Worm (Caenorhabditis elegans) whole organism, L2 larva: ENCODE data around the gene bpl-1.

Source experiments
- C34F6.9 ChIP-seq: fragments of 150-350 bp; optimal IDR thresholded peaks from 2 replicates; lab custom pipeline; 2014; ENCODE audit warnings: missing biosample characterization, missing genetic modification characterization
- F13H6.1 ChIP-seq: sonication (generic microtip); optimal IDR thresholded peaks from 2 replicates; lab custom pipeline; 2016; ENCODE audit warnings: missing genetic modification characterization, missing compliant biosample characterization
- R02D3.7 ChIP-seq: fragments of 150-350 bp; optimal IDR thresholded peaks from 2 replicates; lab custom pipeline; 2014; ENCODE audit warnings: missing biosample characterization, missing genetic modification characterization
- Y55F3AM.14 ChIP-seq: fragments of 200-800 bp; sonication (Bioruptor generic); optimal IDR thresholded peaks from 2 replicates; lab custom pipeline; 2018; ENCODE audit warnings: mild to moderate bottlenecking, missing genetic modification characterization, missing compliant biosample characterization
- ZK546.5 ChIP-seq: sonication (generic microtip); optimal IDR thresholded peaks from 2 replicates; lab custom pipeline; 2017; ENCODE audit warnings: missing biosample characterization, missing genetic modification characterization
- alr-1 ChIP-seq: fragments of 150-350 bp; optimal IDR thresholded peaks from 2 replicates; lab custom pipeline; 2014; ENCODE audit warnings: missing biosample characterization, missing genetic modification characterization
- aly-2 ChIP-seq: fragments of 150-350 bp; optimal IDR thresholded peaks from 2 replicates; lab custom pipeline; 2014; ENCODE audit warnings: missing biosample characterization, missing genetic modification characterization
- ama-1 ChIP-seq: fragments of 150-350 bp; optimal IDR thresholded peaks from 2 replicates; lab custom pipeline; 2018; ENCODE audit warnings: inconsistent platforms
- blmp-1 ChIP-seq: sonication (generic microtip); optimal IDR thresholded peaks from 2 replicates; lab custom pipeline; 2017; ENCODE audit warnings: missing genetic modification characterization, mild to moderate bottlenecking, missing compliant biosample characterization, antibody characterized with exemption, moderate library complexity; ENCODE audit not compliant: insufficient read depth
- ceh-16 ChIP-seq: fragments of 150-350 bp; optimal IDR thresholded peaks from 2 replicates; lab custom pipeline; 2014; ENCODE audit warnings: missing biosample characterization, missing genetic modification characterization
- ceh-82 ChIP-seq: fragments of 150-350 bp; optimal IDR thresholded peaks from 2 replicates; lab custom pipeline; 2014; ENCODE audit warnings: missing biosample characterization, missing genetic modification characterization
- crh-2 ChIP-seq: sonication (generic microtip); optimal IDR thresholded peaks from 2 replicates; lab custom pipeline; 2017; ENCODE audit warnings: missing biosample characterization, missing genetic modification characterization
- dmd-4 ChIP-seq: sonication (generic microtip); optimal IDR thresholded peaks from 2 replicates; lab custom pipeline; 2017; ENCODE audit warnings: missing biosample characterization, missing genetic modification characterization
- egl-27 ChIP-seq: sonication (generic microtip); optimal IDR thresholded peaks from 3 replicates; lab custom pipeline; 2017; ENCODE audit warnings: missing biosample characterization, missing genetic modification reagents, missing genetic modification characterization
- elt-1 ChIP-seq: fragments of 150-350 bp; optimal IDR thresholded peaks from 2 replicates; lab custom pipeline; 2014; ENCODE audit warnings: missing biosample characterization, missing genetic modification characterization
- elt-3 ChIP-seq: sonication (generic microtip); optimal IDR thresholded peaks from 2 replicates; lab custom pipeline; 2017; ENCODE audit warnings: missing biosample characterization, missing genetic modification characterization
- fos-1 ChIP-seq: fragments of 150-350 bp; optimal IDR thresholded peaks from 2 replicates; lab custom pipeline; 2014; ENCODE audit warnings: missing biosample characterization, missing genetic modification characterization
- gmeb-1 ChIP-seq: fragments of 150-350 bp; optimal IDR thresholded peaks from 2 replicates; lab custom pipeline; 2014; ENCODE audit warnings: missing biosample characterization, missing genetic modification characterization
- lin-11 ChIP-seq: fragments of 150-350 bp; sonication (generic microtip); optimal IDR thresholded peaks from 2 replicates; lab custom pipeline; 2014; ENCODE audit warnings: missing biosample characterization, missing genetic modification characterization, inconsistent platforms, mixed read lengths
- lin-13 ChIP-seq: fragments of 150-350 bp; optimal IDR thresholded peaks from 2 replicates; lab custom pipeline; 2014; ENCODE audit warnings: missing biosample characterization, missing genetic modification reagents, missing genetic modification characterization
- lin-39 ChIP-seq: fragments of 150-350 bp; optimal IDR thresholded peaks from 2 replicates; lab custom pipeline; 2014; ENCODE audit warnings: missing biosample characterization, missing genetic modification reagents, missing genetic modification characterization
- lsy-2 ChIP-seq, 2 experiments: fragments of 150-350 bp in 1 of 2; sonication (generic microtip) in 1 of 2; optimal IDR thresholded peaks; 2 replicates each; lab custom pipeline; 2014 to 2017; ENCODE audit warnings: missing biosample characterization in 2 of 2, missing genetic modification characterization in 2 of 2
- mab-5 ChIP-seq: fragments of 150-350 bp; optimal IDR thresholded peaks from 2 replicates; lab custom pipeline; 2014; ENCODE audit warnings: missing biosample characterization, missing genetic modification characterization
- mbf-1 ChIP-seq: sonication (generic microtip); optimal IDR thresholded peaks from 2 replicates; lab custom pipeline; 2017; ENCODE audit warnings: missing biosample characterization, missing genetic modification characterization
- mdl-1 ChIP-seq, 2 experiments: fragments of 150-350 bp in 1 of 2; sonication (generic microtip) in 1 of 2; optimal IDR thresholded peaks; 2 replicates each; lab custom pipeline; 2017; ENCODE audit warnings: missing biosample characterization in 2 of 2, missing genetic modification characterization in 2 of 2
- nhr-10 ChIP-seq: sonication (generic microtip); optimal IDR thresholded peaks from 2 replicates; lab custom pipeline; 2017; ENCODE audit warnings: missing biosample characterization, missing genetic modification characterization
- nhr-11 ChIP-seq: fragments of 150-350 bp; optimal IDR thresholded peaks from 2 replicates; lab custom pipeline; 2014; ENCODE audit warnings: missing biosample characterization, missing genetic modification characterization
- nhr-12 ChIP-seq: fragments of 150-350 bp; optimal IDR thresholded peaks from 2 replicates; lab custom pipeline; 2014; ENCODE audit warnings: missing biosample characterization, missing genetic modification characterization
- nhr-129 ChIP-seq: fragments of 150-350 bp; optimal IDR thresholded peaks from 2 replicates; lab custom pipeline; 2014; ENCODE audit warnings: missing biosample characterization, missing genetic modification characterization
- nhr-21 ChIP-seq: fragments of 150-350 bp; optimal IDR thresholded peaks from 2 replicates; lab custom pipeline; 2014; ENCODE audit warnings: missing biosample characterization, missing genetic modification characterization
- nhr-23 ChIP-seq: fragments of 150-350 bp; optimal IDR thresholded peaks from 2 replicates; lab custom pipeline; 2014; ENCODE audit warnings: missing biosample characterization, missing genetic modification reagents, missing genetic modification characterization
- nhr-237 ChIP-seq: fragments of 150-350 bp; optimal IDR thresholded peaks from 2 replicates; lab custom pipeline; 2014; ENCODE audit warnings: missing biosample characterization, missing genetic modification characterization
- nhr-25 ChIP-seq: fragments of 150-350 bp; sonication (generic microtip); optimal IDR thresholded peaks from 3 replicates; lab custom pipeline; 2014; ENCODE audit warnings: missing biosample characterization, missing genetic modification characterization
- nhr-6 ChIP-seq: fragments of 150-350 bp; optimal IDR thresholded peaks from 2 replicates; lab custom pipeline; 2014; ENCODE audit warnings: missing biosample characterization, missing genetic modification characterization
- nhr-77 ChIP-seq: fragments of 150-350 bp; optimal IDR thresholded peaks from 2 replicates; lab custom pipeline; 2014; ENCODE audit warnings: missing biosample characterization, missing genetic modification characterization
- peb-1 ChIP-seq: fragments of 150-350 bp; optimal IDR thresholded peaks from 2 replicates; lab custom pipeline; 2014; ENCODE audit warnings: missing biosample characterization, missing genetic modification characterization
- sem-4 ChIP-seq: fragments of 150-350 bp; optimal IDR thresholded peaks from 2 replicates; lab custom pipeline; 2014; ENCODE audit warnings: missing biosample characterization, missing genetic modification reagents, missing genetic modification characterization
- skn-1 ChIP-seq: sonication (generic microtip); optimal IDR thresholded peaks from 2 replicates; lab custom pipeline; 2017; ENCODE audit warnings: missing biosample characterization, missing genetic modification characterization
- sma-3 ChIP-seq: sonication (generic microtip); optimal IDR thresholded peaks from 2 replicates; lab custom pipeline; 2016; ENCODE audit warnings: missing genetic modification reagents, missing genetic modification characterization, missing compliant biosample characterization
- sma-9 ChIP-seq, 2 experiments: fragments of 150-350 bp in 1 of 2; sonication (generic microtip) in 1 of 2; optimal IDR thresholded peaks; 2 replicates each; lab custom pipeline; 2014 to 2016; ENCODE audit warnings: missing genetic modification characterization in 2 of 2, mild to moderate bottlenecking in 1 of 2, missing biosample characterization in 1 of 2, missing compliant biosample characterization in 1 of 2, missing genetic modification reagents in 1 of 2, moderate library complexity in 1 of 2
- unc-39 ChIP-seq: fragments of 150-350 bp; optimal IDR thresholded peaks from 2 replicates; lab custom pipeline; 2014; ENCODE audit warnings: missing biosample characterization, missing genetic modification characterization
- unc-55 ChIP-seq: fragments of 150-350 bp; sonication (generic microtip); optimal IDR thresholded peaks from 3 replicates; lab custom pipeline; 2014; ENCODE audit warnings: missing biosample characterization, missing genetic modification reagents, missing genetic modification characterization
- unc-62 ChIP-seq: fragments of 150-350 bp; optimal IDR thresholded peaks from 2 replicates; lab custom pipeline; 2014; ENCODE audit warnings: missing biosample characterization, missing genetic modification reagents, missing genetic modification characterization
- zag-1 ChIP-seq: fragments of 150-350 bp; optimal IDR thresholded peaks from 2 replicates; lab custom pipeline; 2014; ENCODE audit warnings: missing biosample characterization, missing genetic modification characterization
- ztf-1 ChIP-seq: fragments of 200-800 bp; sonication (Bioruptor generic); conservative IDR thresholded peaks from 2 replicates; pipeline ENCODE4 v1.3.6; 2022; ENCODE audit warnings: missing genetic modification characterization, missing compliant biosample characterization
- ztf-11 ChIP-seq: sonication (generic microtip); optimal IDR thresholded peaks from 2 replicates; lab custom pipeline; 2017; ENCODE audit warnings: missing biosample characterization, missing genetic modification characterization
- ztf-4 ChIP-seq: fragments of 150-350 bp; optimal IDR thresholded peaks from 2 replicates; lab custom pipeline; 2014; ENCODE audit warnings: missing biosample characterization, missing genetic modification characterization

The bpl-1 gene

DNA sequence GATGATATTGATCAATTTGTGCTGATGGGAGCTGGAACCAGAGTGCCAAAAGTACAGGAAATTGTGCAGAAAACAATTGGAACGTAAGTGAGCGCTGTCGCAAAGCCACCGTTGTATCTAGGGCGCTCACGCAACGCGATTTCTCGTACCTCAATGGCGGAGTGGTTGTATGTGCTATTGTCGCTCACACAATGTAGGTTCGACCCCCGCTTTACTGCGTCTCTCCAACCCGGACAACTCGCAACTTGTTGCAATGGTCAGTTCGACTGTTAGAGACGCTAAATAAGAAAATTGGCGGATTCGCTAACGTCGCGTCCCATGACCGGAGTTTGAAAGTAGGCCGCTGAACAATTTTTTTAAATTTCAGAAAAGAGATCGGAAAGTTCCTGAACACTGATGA lies 25.5 kb upstream of the bpl-1 start:
- peak; percentile 52 for TF ChIP-seq C34F6.9
- peak; percentile 54 for TF ChIP-seq lin-11 (tag; lab: Kevin White, UChicago)
- no peak for TF ChIP-seq ama-1 (lab: Kevin White, UChicago)
- TF ChIP-seq nhr-77 (tag; lab: Kevin White, UChicago), result no peak
- TF ChIP-seq F13H6.1 (tag; lab: Kevin White, UChicago), result peak; percentile 56
- peak; percentile 7 for TF ChIP-seq sem-4 (tag; lab: Kevin White, UChicago)
- peak; percentile 22 for TF ChIP-seq nhr-21 (tag; lab: Kevin White, UChicago)
- peak; percentile 30 for TF ChIP-seq unc-55 (GFP tag; lab: Kevin White, UChicago)
- peak; percentile 67 for TF ChIP-seq sma-9 (GFP tag; optimal IDR thresholded peaks at IDR 0.05; lab: Kevin White, UChicago)
- TF ChIP-seq sma-9 (tag; optimal IDR thresholded peaks at IDR 0.05; lab: Kevin White, UChicago), result no peak
- peak; percentile 68 for TF ChIP-seq sma-3 (GFP tag; lab: Kevin White, UChicago)
- TF ChIP-seq nhr-25 (tag; lab: Kevin White, UChicago), result no peak
- no peak for TF ChIP-seq lin-39 (tag; lab: Kevin White, UChicago)
- peak; percentile 40 for TF ChIP-seq fos-1
- no peak for TF ChIP-seq nhr-12 (tag; lab: Kevin White, UChicago)
- peak; percentile 85 for TF ChIP-seq nhr-129 (tag; lab: Kevin White, UChicago)
- peak; percentile 11 to 36 for TF ChIP-seq lsy-2 (tag; optimal IDR thresholded peaks at IDR 0.05; lab: Kevin White, UChicago)
- peak; percentile 9 for TF ChIP-seq zag-1 (tag; lab: Kevin White, UChicago)
- peak; percentile 29 for TF ChIP-seq crh-2
- peak; percentile 69 for TF ChIP-seq gmeb-1 (tag; lab: Kevin White, UChicago)
- TF ChIP-seq, all 48 proteins: peak for 14

DNA sequence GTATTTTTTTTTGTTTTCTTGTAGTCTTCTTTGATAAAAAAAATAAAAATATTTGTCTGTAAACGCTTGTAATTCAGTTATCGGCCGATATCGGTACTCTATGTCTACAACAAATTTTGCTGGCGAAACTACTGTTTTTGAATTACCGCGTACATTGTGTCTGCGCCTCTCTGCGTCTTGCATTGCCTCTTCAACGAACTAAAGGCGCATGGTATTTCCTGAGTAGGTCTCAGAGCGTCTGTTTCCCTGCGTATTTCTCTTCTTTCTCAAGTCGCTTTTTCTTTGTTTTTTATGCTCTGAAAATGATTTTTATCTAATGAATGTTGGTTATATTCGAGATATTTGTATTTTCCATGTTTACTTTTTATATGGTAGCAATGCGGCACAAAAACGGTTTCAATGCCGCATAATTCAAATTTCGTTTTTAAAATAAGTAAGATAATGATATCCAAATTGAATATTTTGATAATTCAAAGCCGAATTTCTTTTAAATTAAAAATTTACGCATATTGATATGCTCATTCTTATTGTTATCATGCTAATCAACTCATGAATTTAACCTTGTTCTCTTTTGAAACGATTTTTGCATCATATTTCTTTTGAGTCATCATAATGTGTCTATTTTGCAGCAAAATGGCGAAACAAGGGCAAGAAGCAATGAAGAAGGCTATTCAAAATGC lies 23.1 kb upstream of the bpl-1 start, which contains the start of gene phb-2:
phb-2 (plus strand) TSS at position 630 of the 680 bp plus-strand sequence.
- TF ChIP-seq nhr-237 (no peak), ZK546.5 (no peak), mbf-1 (tag; lab: Kevin White, UChicago) (no peak), Y55F3AM.14 (GFP tag; lab: Kevin White, UChicago) (no peak), aly-2 (tag; lab: Kevin White, UChicago) (no peak), R02D3.7 (tag; lab: Kevin White, UChicago) (no peak), nhr-11 (tag; lab: Kevin White, UChicago) (no peak), C34F6.9 (peak; percentile 84), ztf-4 (tag; lab: Kevin White, UChicago) (peak; percentile 72), sma-9 (GFP tag; optimal IDR thresholded peaks at IDR 0.05; lab: Kevin White, UChicago) (peak; percentile 70), sma-9 (tag; optimal IDR thresholded peaks at IDR 0.05; lab: Kevin White, UChicago) (no peak), sem-4 (tag; lab: Kevin White, UChicago) (no peak), nhr-23 (tag; lab: Kevin White, UChicago) (no peak), ztf-11 (tag; lab: Kevin White, UChicago) (no peak), zag-1 (tag; lab: Kevin White, UChicago) (no peak), ceh-82 (tag; lab: Kevin White, UChicago) (peak; percentile 11), ceh-16 (tag; lab: Kevin White, UChicago) (no peak), nhr-12 (tag; lab: Kevin White, UChicago) (no peak), dmd-4 (tag; lab: Kevin White, UChicago) (no peak), crh-2 (peak; percentile 89), fos-1 (peak; percentile 62), nhr-77 (tag; lab: Kevin White, UChicago) (no peak), lin-13 (peak; percentile 65), unc-39 (tag; lab: Kevin White, UChicago) (no peak), elt-3 (no peak), nhr-129 (tag; lab: Kevin White, UChicago) (peak; percentile 92), gmeb-1 (tag; lab: Kevin White, UChicago) (peak; percentile 98), alr-1 (tag; lab: Kevin White, UChicago) (no peak), lsy-2 (tag; optimal IDR thresholded peaks at IDR 0.05; lab: Kevin White, UChicago) (peak; percentile 66 to 90), peb-1 (tag; lab: Kevin White, UChicago) (no peak), elt-1 (no peak), F13H6.1 (tag; lab: Kevin White, UChicago) (peak; percentile 65), unc-62 (GFP tag; lab: Kevin White, UChicago) (no peak), nhr-25 (tag; lab: Kevin White, UChicago) (peak; percentile 75), unc-55 (GFP tag; lab: Kevin White, UChicago) (peak; percentile 93), nhr-6 (peak; percentile 43), lin-39 (tag; lab: Kevin White, UChicago) (no peak), nhr-10 (tag; lab: Kevin White, UChicago) (no peak), ama-1 (lab: Kevin White, UChicago) (peak; percentile 23), ztf-1 (GFP tag; lab: Robert Waterston, UW) (no peak), nhr-21 (tag; lab: Kevin White, UChicago) (peak; percentile 68), lin-11 (tag; lab: Kevin White, UChicago) (peak; percentile 74), egl-27 (tag; lab: Kevin White, UChicago) (no peak), blmp-1 (tag; lab: Kevin White, UChicago) (no peak), mab-5 (tag; lab: Kevin White, UChicago) (peak; percentile 43), mdl-1 (tag; optimal IDR thresholded peaks at IDR 0.05; lab: Kevin White, UChicago) (no peak), sma-3 (GFP tag; lab: Kevin White, UChicago) (peak; percentile 66), skn-1 (tag; lab: Kevin White, UChicago) (no peak)
